Worm (Caenorhabditis elegans) whole organism, L4 larva: ENCODE data around the gene rgs-1.
A peak's percentile ranks its signal among the peaks of the same experiment; 100 is the strongest.
"Not testable (repeated sequence)": the region's sequence is repeated elsewhere in the genome, so short reads cannot be mapped to it uniquely, and the experiment has no call there.

Experiments
- D1046.2 ChIP-seq: fragments of 200-800 bp; sonication (Bioruptor generic); IDR thresholded peaks from 2 replicates; pipeline ENCODE4 v1.3.6; 2022; ENCODE audit warnings: missing genetic modification characterization, missing compliant biosample characterization
- F26F4.8 ChIP-seq: fragments of 200-800 bp; sonication (Bioruptor generic); conservative IDR thresholded peaks from 2 replicates; pipeline ENCODE4 v1.3.6; 2022; ENCODE audit warnings: missing genetic modification characterization, missing compliant biosample characterization
- R02D3.7 ChIP-seq: fragments of 150-350 bp; sonication (generic microtip); optimal IDR thresholded peaks from 3 replicates; lab custom pipeline; 2014; ENCODE audit warnings: missing biosample characterization, missing genetic modification characterization
- ZK337.2 ChIP-seq: fragments of 200-800 bp; sonication (Bioruptor generic); IDR thresholded peaks from 2 replicates; pipeline ENCODE4 v1.3.6; 2022; ENCODE audit warnings: missing genetic modification reagents, missing genetic modification characterization, missing compliant biosample characterization
- attf-4 ChIP-seq: sonication (generic microtip); optimal IDR thresholded peaks from 3 replicates; lab custom pipeline; 2017; ENCODE audit warnings: missing biosample characterization, missing genetic modification characterization
- ctbp-1 ChIP-seq: fragments of 200-800 bp; sonication (Bioruptor generic); IDR thresholded peaks from 2 replicates; pipeline ENCODE4 v1.3.6; 2022; ENCODE audit warnings: missing genetic modification reagents, missing genetic modification characterization, missing compliant biosample characterization
- daf-16 ChIP-seq, 3 experiments: sonication (generic microtip); optimal IDR thresholded peaks; 2 replicates each; lab custom pipeline; 2016 to 2017; ENCODE audit warnings: missing genetic modification characterization in 3 of 3, missing genetic modification reagents in 3 of 3, mild to moderate bottlenecking in 2 of 3, missing compliant biosample characterization in 2 of 3, missing biosample characterization in 1 of 3, moderate library complexity in 1 of 3
- daf-8 ChIP-seq: fragments of 200-800 bp; sonication (Bioruptor generic); IDR thresholded peaks from 2 replicates; pipeline ENCODE4 v1.3.6; 2022; ENCODE audit warnings: missing genetic modification characterization, missing compliant biosample characterization
- dmd-6 ChIP-seq: fragments of 200-800 bp; sonication (Bioruptor generic); IDR thresholded peaks from 2 replicates; pipeline ENCODE4 v1.3.6; 2022; ENCODE audit warnings: missing genetic modification reagents, missing genetic modification characterization, missing compliant biosample characterization
- dmd-8 ChIP-seq: fragments of 200-800 bp; sonication (Bioruptor generic); IDR thresholded peaks from 2 replicates; pipeline ENCODE4 v1.3.6; 2022; ENCODE audit warnings: missing genetic modification characterization, missing compliant biosample characterization
- duxl-1 ChIP-seq: sonication (generic microtip); optimal IDR thresholded peaks from 2 replicates; lab custom pipeline; 2016; ENCODE audit warnings: mild to moderate bottlenecking, missing genetic modification characterization, moderate library complexity, missing compliant biosample characterization; ENCODE audit not compliant: poor library complexity
- hlh-11 ChIP-seq: fragments of 200-800 bp; sonication (Bioruptor generic); optimal IDR thresholded peaks from 2 replicates; lab custom pipeline; 2018; ENCODE audit warnings: mild to moderate bottlenecking, missing genetic modification characterization, missing compliant biosample characterization
- lim-7 ChIP-seq: fragments of 200-800 bp; sonication (Bioruptor generic); IDR thresholded peaks from 2 replicates; pipeline ENCODE4 v1.3.6; 2022; ENCODE audit warnings: missing genetic modification characterization, missing compliant biosample characterization
- lin-13 ChIP-seq: fragments of 150-350 bp; optimal IDR thresholded peaks from 2 replicates; lab custom pipeline; 2014; ENCODE audit warnings: missing biosample characterization, missing genetic modification reagents, missing genetic modification characterization
- mes-2 ChIP-seq: sonication (generic microtip); optimal IDR thresholded peaks from 2 replicates; lab custom pipeline; 2016; ENCODE audit warnings: missing genotype, mild to moderate bottlenecking, missing genetic modification characterization, missing compliant biosample characterization; ENCODE audit not compliant: poor library complexity, severe bottlenecking
- nhr-11 ChIP-seq: fragments of 150-350 bp; optimal IDR thresholded peaks from 2 replicates; lab custom pipeline; 2014; ENCODE audit warnings: missing biosample characterization, missing genetic modification characterization
- nhr-111 ChIP-seq: fragments of 200-800 bp; sonication (Bioruptor generic); optimal IDR thresholded peaks from 2 replicates; lab custom pipeline; 2018; ENCODE audit warnings: mild to moderate bottlenecking, missing genetic modification characterization, missing compliant biosample characterization
- nhr-25 ChIP-seq: sonication (generic microtip); optimal IDR thresholded peaks from 2 replicates; lab custom pipeline; 2017; ENCODE audit warnings: missing genetic modification characterization, mild to moderate bottlenecking, missing compliant biosample characterization, antibody characterized with exemption, moderate library complexity, borderline replicate concordance; ENCODE audit not compliant: insufficient read depth
- nhr-28 ChIP-seq: fragments of 150-350 bp; optimal IDR thresholded peaks from 2 replicates; lab custom pipeline; 2014; ENCODE audit warnings: missing biosample characterization, missing genetic modification characterization
- nhr-41 ChIP-seq: fragments of 200-800 bp; sonication (Bioruptor generic); IDR thresholded peaks from 2 replicates; pipeline ENCODE4 v1.3.6; 2022; ENCODE audit warnings: missing genetic modification reagents, missing genetic modification characterization, missing compliant biosample characterization
- pha-4 ChIP-seq, 2 experiments: fragments of 150-350 bp in 1 of 2; fragments of 200-800 bp in 1 of 2; sonication (Bioruptor generic) in 1 of 2; IDR thresholded peaks in 1 of 2; optimal IDR thresholded peaks in 1 of 2; 2 replicates each; pipeline versions ENCODE4 v1.3.6 to Lab custom; 2014 to 2022; ENCODE audit warnings: missing genetic modification characterization in 2 of 2, missing genetic modification reagents in 2 of 2, missing biosample characterization in 1 of 2, missing compliant biosample characterization in 1 of 2
- php-3 ChIP-seq: fragments of 200-800 bp; sonication (Bioruptor generic); IDR thresholded peaks from 2 replicates; pipeline ENCODE4 v1.3.6; 2022; ENCODE audit warnings: missing genetic modification reagents, missing genetic modification characterization, missing compliant biosample characterization
- pqm-1 ChIP-seq: sonication (generic microtip); optimal IDR thresholded peaks from 2 replicates; lab custom pipeline; 2017; ENCODE audit warnings: missing biosample characterization, missing genetic modification characterization
- snpc-1.2 ChIP-seq: fragments of 200-800 bp; sonication (Bioruptor generic); IDR thresholded peaks from 2 replicates; pipeline ENCODE4 v1.3.6; 2022; ENCODE audit warnings: missing genetic modification reagents, missing genetic modification characterization, missing compliant biosample characterization
- tra-1 ChIP-seq: fragments of 200-800 bp; sonication (Bioruptor generic); IDR thresholded peaks from 2 replicates; pipeline ENCODE4 v1.3.6; 2022; ENCODE audit warnings: missing genetic modification reagents, missing genetic modification characterization, missing compliant biosample characterization
- unc-62 ChIP-seq, 3 experiments: fragments of 150-350 bp in 1 of 3; sonication (generic microtip); optimal IDR thresholded peaks in 2 of 3; peaks in 1 of 3; 1 replicate in 1 of 3; 2 replicates in 2 of 3; lab custom pipeline; 2014 to 2017; ENCODE audit warnings: missing biosample characterization in 3 of 3, missing genetic modification characterization in 3 of 3, missing genetic modification reagents in 3 of 3, missing genotype in 1 of 3

The rgs-1 gene

ce11 chrIII:10053312-10053711 lies 37.0 kb upstream of the rgs-1 start, which contains the start of gene T16G12.12:
Gene T16G12.12 (plus strand): TSS chrIII:10053612.
- not testable (repeated sequence) for TF ChIP-seq duxl-1 (tag; lab: Kevin White, UChicago); nhr-111 (GFP tag; lab: Kevin White, UChicago); snpc-1.2 (GFP tag; lab: Robert Waterston, UW)

DNA sequence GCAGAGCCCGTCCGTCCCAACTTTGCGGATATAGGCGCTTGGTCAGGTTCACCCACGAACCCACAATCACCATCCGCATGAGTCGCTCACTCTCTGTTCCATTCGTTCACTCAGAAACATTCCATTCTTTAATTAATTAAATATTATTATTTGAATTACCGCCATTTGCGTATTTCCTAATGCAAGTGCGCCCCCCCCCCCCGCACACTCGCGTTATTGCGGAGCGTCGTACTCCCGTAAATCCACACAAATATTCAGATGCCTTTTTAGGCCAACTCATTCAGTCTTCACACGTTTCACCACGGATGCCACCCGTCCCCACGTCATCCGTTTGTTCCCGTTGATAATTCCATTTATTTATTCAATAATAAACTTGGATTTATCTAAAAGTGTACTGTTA lies 34.0 kb upstream of the rgs-1 start, which contains the start of gene T16G12.3:
Gene T16G12.3, plus strand, starts transcription at position 301 of the 400 bp plus-strand sequence.
- not testable (repeated sequence) for TF ChIP-seq dmd-8 (GFP tag; lab: Robert Waterston, UW); snpc-1.2 (GFP tag; lab: Robert Waterston, UW); daf-16 (GFP tag; optimal IDR thresholded peaks at IDR 0.05; lab: Kevin White, UChicago); daf-16 (tag; optimal IDR thresholded peaks at IDR 0.05; lab: Kevin White, UChicago)

ce11 chrIII:10049682-10050081 lies 33.3 kb upstream of the rgs-1 start, which contains the start of gene T16G12.1:
Gene T16G12.1 (minus strand): TSS chrIII:10049857.
- no peak for TF ChIP-seq ctbp-1 (GFP tag; lab: Robert Waterston, UW)
- TF ChIP-seq tra-1 = peak; percentile 39; the same call in 1 of the 2 replicates
- TF ChIP-seq attf-4 (tag; lab: Kevin White, UChicago) = no peak
- TF ChIP-seq hlh-11 (tag; lab: Kevin White, UChicago) = peak; percentile 42
- TF ChIP-seq nhr-41 (GFP tag; lab: Robert Waterston, UW) = no peak
- TF ChIP-seq nhr-28 (tag; lab: Kevin White, UChicago) = peak; percentile 64
- TF ChIP-seq pqm-1 (tag; lab: Kevin White, UChicago) = peak; percentile 68
- no peak for TF ChIP-seq ZK337.2
- TF ChIP-seq dmd-6 (GFP tag; lab: Robert Waterston, UW) = peak; percentile 70
- TF ChIP-seq, all 104 proteins: peak for 5

ce11 chrIII:10040013-10040412 lies 23.7 kb upstream of the rgs-1 start, which contains the start of gene T16G12.7:
Gene T16G12.7 (minus strand): TSS chrIII:10040113.
- TF ChIP-seq lin-13 (GFP tag; lab: Kevin White, UChicago) (no peak), pha-4 (GFP tag; IDR thresholded peaks at IDR 0.05; lab: Robert Waterston, UW) (no peak), pha-4 (tag; optimal IDR thresholded peaks at IDR 0.05; lab: Kevin White, UChicago) (no peak), php-3 (GFP tag; lab: Robert Waterston, UW) (no peak), nhr-25 (no peak), snpc-1.2 (GFP tag; lab: Robert Waterston, UW) (no peak), mes-2 (no peak), lim-7 (no peak)

- TF ChIP-seq unc-62 (GFP tag; optimal IDR thresholded peaks at IDR 0.05 in 1 of 2; lab: Kevin White, UChicago) (peak in 1 of 2 experiments; percentile 41), unc-62 (tag; optimal IDR thresholded peaks at IDR 0.05; lab: Kevin White, UChicago) (no peak), pqm-1 (tag; lab: Kevin White, UChicago) (no peak)
- TF ChIP-seq, all 104 proteins: peak for 1
Measured at ce11 chrIII:10037150-10037549, 20.8 kb upstream of the rgs-1 start, which contains the start of gene M04D8.7. Gene M04D8.7 (plus strand): TSS chrIII:10037450.

DNA sequence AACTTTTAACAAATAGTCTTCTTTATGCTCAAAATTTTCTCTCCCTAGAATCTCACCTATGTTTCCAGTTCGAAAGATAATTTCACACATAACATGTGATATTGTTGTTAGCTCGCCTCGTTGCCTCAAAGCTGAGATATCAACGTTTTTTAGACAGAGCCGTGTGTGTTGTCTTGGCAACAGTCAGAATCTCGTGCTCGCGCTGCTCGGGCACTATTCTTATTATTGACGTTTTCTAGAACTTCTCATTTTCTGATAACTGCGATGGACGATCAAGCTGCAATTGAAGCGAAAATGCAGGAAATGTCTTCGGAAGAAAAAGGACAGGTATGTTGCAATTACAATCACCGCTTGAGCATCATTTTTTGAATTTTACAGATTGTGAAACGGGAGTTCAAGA lies 19.4 kb upstream of the rgs-1 start, which contains the start of gene xbx-3:
Gene xbx-3, plus strand, starts transcription at position 163 of the 400 bp plus-strand sequence.
- TF ChIP-seq daf-8 (GFP tag; lab: Robert Waterston, UW) (no peak), nhr-11 (tag; lab: Kevin White, UChicago) (peak; percentile 63), R02D3.7 (tag; lab: Kevin White, UChicago) (no peak), F26F4.8 (GFP tag; lab: Robert Waterston, UW) (no peak)

DNA sequence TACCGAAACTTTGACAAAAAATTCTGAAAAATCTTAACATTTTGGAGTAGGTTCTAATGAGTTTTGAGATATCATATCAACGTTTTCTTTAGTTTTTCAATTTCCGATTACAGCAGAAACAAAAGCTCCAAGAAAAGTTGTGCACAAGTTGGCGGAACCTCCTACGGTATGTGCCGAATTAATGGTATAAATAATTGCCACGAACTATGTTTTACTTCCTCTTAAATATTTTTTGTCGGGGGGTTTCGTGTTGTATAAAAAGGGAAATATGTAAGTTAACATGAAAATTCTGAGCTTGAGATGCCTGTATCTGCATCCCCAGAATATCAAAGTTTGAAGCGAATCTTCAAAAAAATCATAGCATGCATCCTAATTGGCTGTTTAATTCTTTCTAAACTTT lies 17.5 kb upstream of the rgs-1 start, which contains the start of gene M04D8.8:
Gene M04D8.8, plus strand, starts transcription at position 301 of the 400 bp plus-strand sequence.
- TF ChIP-seq unc-62 (GFP tag; optimal IDR thresholded peaks at IDR 0.05 in 1 of 2; lab: Kevin White, UChicago) (peak in 1 of 2 experiments; percentile 7), unc-62 (tag; optimal IDR thresholded peaks at IDR 0.05; lab: Kevin White, UChicago) (no peak), D1046.2 (no peak)
